Worm (Caenorhabditis elegans) whole organism, L3 larva: ENCODE data around the gene vha-4.
A peak's percentile ranks its signal among the peaks of the same experiment; 100 is the strongest.

Source experiments
- R02D3.7 ChIP-seq: fragments of 150-350 bp; optimal IDR thresholded peaks from 2 replicates; lab custom pipeline; 2014; ENCODE audit warnings: missing biosample characterization, missing genetic modification characterization
- ZK546.5 ChIP-seq: sonication (generic microtip); optimal IDR thresholded peaks from 2 replicates; lab custom pipeline; 2017; ENCODE audit warnings: missing biosample characterization, missing genetic modification characterization
- aly-2 ChIP-seq: fragments of 150-350 bp; optimal IDR thresholded peaks from 2 replicates; lab custom pipeline; 2014; ENCODE audit warnings: missing biosample characterization, missing genetic modification characterization
- ama-1 ChIP-seq: fragments of 150-350 bp; optimal IDR thresholded peaks from 2 replicates; lab custom pipeline; 2018
- ceh-16 ChIP-seq: sonication (generic microtip); optimal IDR thresholded peaks from 2 replicates; lab custom pipeline; 2017; ENCODE audit warnings: missing biosample characterization, missing genetic modification characterization
- ceh-28 ChIP-seq: fragments of 150-350 bp; optimal IDR thresholded peaks from 2 replicates; lab custom pipeline; 2014; ENCODE audit warnings: missing biosample characterization, missing genetic modification reagents, missing genetic modification characterization
- ceh-82 ChIP-seq: fragments of 150-350 bp; optimal IDR thresholded peaks from 2 replicates; lab custom pipeline; 2014; ENCODE audit warnings: missing biosample characterization, missing genetic modification characterization
- ceh-9 ChIP-seq: sonication (generic microtip); optimal IDR thresholded peaks from 2 replicates; lab custom pipeline; 2018; ENCODE audit warnings: missing biosample characterization, missing genetic modification characterization
- daf-12 ChIP-seq: fragments of 150-350 bp; optimal IDR thresholded peaks from 2 replicates; lab custom pipeline; 2014; ENCODE audit warnings: missing biosample characterization, missing genetic modification reagents, missing genetic modification characterization
- egl-27 ChIP-seq: sonication (generic microtip); optimal IDR thresholded peaks from 4 replicates; lab custom pipeline; 2017; ENCODE audit warnings: missing biosample characterization, missing genetic modification reagents, missing genetic modification characterization
- egl-5 ChIP-seq: fragments of 150-350 bp; optimal IDR thresholded peaks from 2 replicates; lab custom pipeline; 2017; ENCODE audit warnings: missing biosample characterization, missing genetic modification reagents, missing genetic modification characterization, inconsistent platforms
- elt-1 ChIP-seq: fragments of 150-350 bp; optimal IDR thresholded peaks from 2 replicates; lab custom pipeline; 2014; ENCODE audit warnings: missing biosample characterization, missing genetic modification characterization
- elt-2 ChIP-seq: sonication (generic microtip); optimal IDR thresholded peaks from 2 replicates; lab custom pipeline; 2016; ENCODE audit warnings: missing genetic modification reagents, mild to moderate bottlenecking, missing genetic modification characterization, missing compliant biosample characterization
- elt-3 ChIP-seq, 3 experiments: fragments of 150-350 bp in 1 of 3; sonication (generic microtip) in 2 of 3; optimal IDR thresholded peaks; 2 replicates in 2 of 3; 4 replicates in 1 of 3; lab custom pipeline; 2014 to 2017; ENCODE audit warnings: missing biosample characterization in 3 of 3, missing genetic modification characterization in 3 of 3
- eor-1 ChIP-seq, 2 experiments: fragments of 150-350 bp; optimal IDR thresholded peaks; 2 replicates each; lab custom pipeline; 2014 to 2018; ENCODE audit warnings: missing biosample characterization in 2 of 2, missing genetic modification characterization in 2 of 2
- fkh-10 ChIP-seq: sonication (generic microtip); optimal IDR thresholded peaks from 2 replicates; lab custom pipeline; 2017; ENCODE audit warnings: missing biosample characterization, missing genetic modification reagents, missing genetic modification characterization
- fkh-2 ChIP-seq: fragments of 150-350 bp; optimal IDR thresholded peaks from 2 replicates; lab custom pipeline; 2014; ENCODE audit warnings: missing biosample characterization, missing genetic modification reagents, missing genetic modification characterization
- fos-1 ChIP-seq: fragments of 150-350 bp; optimal IDR thresholded peaks from 2 replicates; lab custom pipeline; 2014; ENCODE audit warnings: missing biosample characterization, missing genetic modification characterization
- hmg-11 ChIP-seq: sonication (generic microtip); optimal IDR thresholded peaks from 2 replicates; lab custom pipeline; 2016; ENCODE audit warnings: missing genetic modification characterization, missing compliant biosample characterization
- jun-1 ChIP-seq: fragments of 150-350 bp; optimal IDR thresholded peaks from 2 replicates; lab custom pipeline; 2014; ENCODE audit warnings: missing biosample characterization, missing genetic modification reagents, missing genetic modification characterization
- lin-15B ChIP-seq: fragments of 150-350 bp; optimal IDR thresholded peaks from 2 replicates; lab custom pipeline; 2014; ENCODE audit warnings: missing biosample characterization, missing genetic modification characterization
- lin-39 ChIP-seq: fragments of 150-350 bp; optimal IDR thresholded peaks from 2 replicates; lab custom pipeline; 2018; ENCODE audit warnings: missing biosample characterization, missing genetic modification reagents, missing genetic modification characterization
- lsy-12 ChIP-seq: sonication (generic microtip); optimal IDR thresholded peaks from 2 replicates; lab custom pipeline; 2016; ENCODE audit warnings: mild to moderate bottlenecking, missing genetic modification characterization, missing compliant biosample characterization
- mdl-1 ChIP-seq: fragments of 150-350 bp; optimal IDR thresholded peaks from 2 replicates; lab custom pipeline; 2014; ENCODE audit warnings: missing biosample characterization, missing genetic modification characterization
- mml-1 ChIP-seq: fragments of 150-350 bp; sonication (generic microtip); optimal IDR thresholded peaks from 3 replicates; lab custom pipeline; 2014; ENCODE audit warnings: missing biosample characterization, missing genetic modification characterization
- nfya-1 ChIP-seq: sonication (generic microtip); optimal IDR thresholded peaks from 2 replicates; lab custom pipeline; 2017; ENCODE audit warnings: missing genetic modification characterization, mild to moderate bottlenecking, missing compliant biosample characterization, antibody characterized with exemption, moderate library complexity; ENCODE audit not compliant: insufficient read depth
- nhr-11 ChIP-seq: fragments of 150-350 bp; optimal IDR thresholded peaks from 2 replicates; lab custom pipeline; 2014; ENCODE audit warnings: missing biosample characterization, missing genetic modification characterization
- nhr-12 ChIP-seq: fragments of 150-350 bp; optimal IDR thresholded peaks from 2 replicates; lab custom pipeline; 2014; ENCODE audit warnings: missing biosample characterization, missing genetic modification characterization
- nhr-23 ChIP-seq: fragments of 150-350 bp; optimal IDR thresholded peaks from 2 replicates; lab custom pipeline; 2014; ENCODE audit warnings: missing biosample characterization, missing genetic modification reagents, missing genetic modification characterization
- nhr-237 ChIP-seq: fragments of 150-350 bp; optimal IDR thresholded peaks from 2 replicates; lab custom pipeline; 2014; ENCODE audit warnings: missing biosample characterization, missing genetic modification characterization
- nhr-25 ChIP-seq: sonication (generic microtip); optimal IDR thresholded peaks from 2 replicates; lab custom pipeline; 2017; ENCODE audit warnings: missing biosample characterization, missing genetic modification characterization
- nhr-28 ChIP-seq: fragments of 150-350 bp; optimal IDR thresholded peaks from 2 replicates; lab custom pipeline; 2014; ENCODE audit warnings: missing biosample characterization, missing genetic modification characterization
- nhr-43 ChIP-seq: sonication (generic microtip); optimal IDR thresholded peaks from 2 replicates; lab custom pipeline; 2016; ENCODE audit warnings: mild to moderate bottlenecking, missing genetic modification characterization, missing compliant biosample characterization; ENCODE audit not compliant: poor library complexity, severe bottlenecking
- nhr-67 ChIP-seq: fragments of 150-350 bp; optimal IDR thresholded peaks from 2 replicates; lab custom pipeline; 2014; ENCODE audit warnings: missing biosample characterization, missing genetic modification characterization
- nhr-76 ChIP-seq: fragments of 150-350 bp; sonication (generic microtip); optimal IDR thresholded peaks from 5 replicates; lab custom pipeline; 2014; ENCODE audit warnings: missing biosample characterization, missing genetic modification characterization
- nhr-77 ChIP-seq: fragments of 150-350 bp; optimal IDR thresholded peaks from 2 replicates; lab custom pipeline; 2014; ENCODE audit warnings: missing biosample characterization, missing genetic modification characterization
- pha-4 ChIP-seq: fragments of 150-350 bp; optimal IDR thresholded peaks from 2 replicates; lab custom pipeline; 2014; ENCODE audit warnings: missing biosample characterization, missing genetic modification reagents, missing genetic modification characterization
- pqm-1 ChIP-seq: fragments of 150-350 bp; optimal IDR thresholded peaks from 2 replicates; lab custom pipeline; 2017; ENCODE audit warnings: missing biosample characterization, missing genetic modification characterization, inconsistent platforms
- sea-2 ChIP-seq: fragments of 150-350 bp; sonication (generic microtip); optimal IDR thresholded peaks from 4 replicates; lab custom pipeline; 2014; ENCODE audit warnings: missing biosample characterization, missing genetic modification reagents, missing genetic modification characterization
- skn-1 ChIP-seq: fragments of 150-350 bp; optimal IDR thresholded peaks from 2 replicates; lab custom pipeline; 2014; ENCODE audit warnings: missing biosample characterization, missing genetic modification characterization
- snpc-4 ChIP-seq: fragments of 150-350 bp; optimal IDR thresholded peaks from 2 replicates; lab custom pipeline; 2014; ENCODE audit warnings: missing biosample characterization, missing genetic modification characterization
- tbx-2 ChIP-seq: sonication (generic microtip); optimal IDR thresholded peaks from 2 replicates; lab custom pipeline; 2016; ENCODE audit warnings: mild to moderate bottlenecking, missing genetic modification characterization, missing compliant biosample characterization
- unc-39 ChIP-seq: sonication (generic microtip); optimal IDR thresholded peaks from 4 replicates; lab custom pipeline; 2017; ENCODE audit warnings: missing biosample characterization, missing genetic modification characterization
- unc-62 ChIP-seq: fragments of 150-350 bp; sonication (generic microtip); optimal IDR thresholded peaks from 4 replicates; lab custom pipeline; 2014; ENCODE audit warnings: missing biosample characterization, missing genetic modification reagents, missing genetic modification characterization
- zag-1 ChIP-seq: fragments of 150-350 bp; optimal IDR thresholded peaks from 2 replicates; lab custom pipeline; 2014; ENCODE audit warnings: missing biosample characterization, missing genetic modification characterization
- ztf-11 ChIP-seq: fragments of 150-350 bp; optimal IDR thresholded peaks from 2 replicates; lab custom pipeline; 2014; ENCODE audit warnings: missing biosample characterization, missing genetic modification characterization
- ztf-4 ChIP-seq: fragments of 150-350 bp; optimal IDR thresholded peaks from 2 replicates; lab custom pipeline; 2014; ENCODE audit warnings: missing biosample characterization, missing genetic modification characterization

Gene vha-4

DNA sequence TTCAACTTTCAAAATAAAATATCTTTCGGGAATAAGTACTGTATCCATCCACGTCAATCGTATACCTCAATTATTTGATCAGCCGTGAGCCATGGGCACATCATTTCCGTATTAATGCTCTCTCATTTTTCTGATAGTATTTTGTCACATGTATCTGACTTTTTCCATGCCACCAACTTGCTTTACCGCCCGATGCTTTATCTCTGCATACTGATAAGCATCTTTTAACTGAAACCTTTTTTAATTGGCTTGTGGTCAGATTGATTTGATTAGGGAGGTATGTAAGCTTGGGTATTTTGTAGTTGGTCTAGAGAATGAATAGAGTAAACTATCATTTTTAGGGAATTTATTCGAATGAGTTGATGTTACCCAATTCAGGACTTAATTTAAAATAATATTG is 10.2 kb upstream of the vha-4 start:
- TF ChIP-seq pqm-1 (tag; lab: Kevin White, UChicago) (peak; percentile 57), eor-1 (tag; optimal IDR thresholded peaks at IDR 0.05; lab: Kevin White, UChicago) (no peak), elt-2 (tag; lab: Kevin White, UChicago) (peak; percentile 74)

- TF ChIP-seq nhr-67 (no peak), pha-4 (tag; lab: Kevin White, UChicago) (peak; percentile 89), pqm-1 (tag; lab: Kevin White, UChicago) (peak; percentile 15), skn-1 (tag; lab: Kevin White, UChicago) (no peak), elt-2 (tag; lab: Kevin White, UChicago) (peak; percentile 43), elt-1 (tag; lab: Kevin White, UChicago) (no peak), nfya-1 (no peak), nhr-28 (tag; lab: Kevin White, UChicago) (no peak)
These were observed 9.6 kb upstream of the vha-4 start for ce11 chrII:7888759-7889158.

DNA sequence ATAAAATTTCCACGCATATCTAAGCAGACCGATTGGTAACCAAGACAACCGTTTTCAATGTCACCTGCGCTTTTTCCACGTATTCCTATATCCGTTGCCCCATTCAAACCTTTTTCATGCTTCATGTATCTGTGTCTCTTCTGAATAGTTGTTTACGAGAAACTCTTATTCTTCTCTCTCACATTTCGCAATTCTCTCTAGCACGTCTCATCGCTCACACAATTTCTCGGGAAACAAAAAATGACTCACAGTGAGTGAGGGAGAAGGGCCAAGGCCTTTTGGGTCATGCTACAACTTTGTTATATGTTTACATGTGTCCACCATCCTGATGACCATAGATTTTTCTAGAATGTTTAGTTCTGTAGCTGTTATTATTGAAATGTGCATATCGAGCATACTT is 8.2 kb upstream of the vha-4 start:
- TF ChIP-seq nhr-76 (tag; lab: Kevin White, UChicago) (no peak), daf-12 (no peak), nhr-28 (tag; lab: Kevin White, UChicago) (no peak), aly-2 (no peak), mml-1 (tag; lab: Kevin White, UChicago) (no peak), ceh-9 (tag; lab: Kevin White, UChicago) (no peak), ama-1 (lab: Kevin White, UChicago) (peak; percentile 53), nfya-1 (peak; percentile 63), mdl-1 (tag; lab: Kevin White, UChicago) (no peak), egl-5 (tag; lab: Kevin White, UChicago) (peak; percentile 72), nhr-12 (tag; lab: Kevin White, UChicago) (no peak), fkh-2 (tag; lab: Kevin White, UChicago) (peak; percentile 87), nhr-237 (tag; lab: Kevin White, UChicago) (no peak), jun-1 (tag; lab: Kevin White, UChicago) (peak; percentile 22), lin-15B (tag; lab: Kevin White, UChicago) (peak; percentile 7), lin-39 (peak; percentile 67), unc-39 (tag; lab: Kevin White, UChicago) (no peak), ceh-16 (tag; lab: Kevin White, UChicago) (no peak), ceh-28 (tag; lab: Kevin White, UChicago) (peak; percentile 8), fkh-10 (peak; percentile 69), ztf-4 (tag; lab: Kevin White, UChicago) (no peak), elt-2 (tag; lab: Kevin White, UChicago) (no peak), ceh-82 (tag; lab: Kevin White, UChicago) (no peak), skn-1 (tag; lab: Kevin White, UChicago) (peak; percentile 19), pqm-1 (tag; lab: Kevin White, UChicago) (no peak), tbx-2 (no peak), nhr-43 (tag; lab: Kevin White, UChicago) (no peak), ZK546.5 (tag; lab: Kevin White, UChicago) (no peak), nhr-23 (tag; lab: Kevin White, UChicago) (peak; percentile 1), ztf-11 (tag; lab: Kevin White, UChicago) (no peak), egl-27 (no peak), pha-4 (tag; lab: Kevin White, UChicago) (peak; percentile 32), eor-1 (tag; optimal IDR thresholded peaks at IDR 0.05; lab: Kevin White, UChicago) (no peak), sea-2 (peak; percentile 27), nhr-77 (tag; lab: Kevin White, UChicago) (no peak), unc-62 (GFP tag; lab: Kevin White, UChicago) (no peak), elt-1 (tag; lab: Kevin White, UChicago) (no peak), nhr-11 (tag; lab: Kevin White, UChicago) (peak; percentile 91), zag-1 (tag; lab: Kevin White, UChicago) (no peak), elt-3 (tag; optimal IDR thresholded peaks at IDR 0.05; lab: Kevin White, UChicago) (no peak), hmg-11 (tag; lab: Kevin White, UChicago) (peak; percentile 36), lsy-12 (no peak), nhr-67 (no peak), R02D3.7 (tag; lab: Kevin White, UChicago) (no peak), snpc-4 (tag; lab: Kevin White, UChicago) (peak; percentile 45), nhr-25 (tag; lab: Kevin White, UChicago) (peak; percentile 61), fos-1 (no peak)
